Fruit fly (Drosophila melanogaster) whole organism, embryonic: ENCODE data around the gene CG11294.

ENCODE experiments used
- CG1024 ChIP-seq: fragments of 200-800 bp; sonication (Bioruptor generic); IDR thresholded peaks from 2 replicates; pipeline ENCODE4 v1.3.6; 2022; ENCODE audit warnings: missing biosample characterization, missing genetic modification characterization
- CG14710 ChIP-seq: fragments of 200-800 bp; sonication (Bioruptor generic); optimal IDR thresholded peaks from 3 replicates; lab custom pipeline; 2019; ENCODE audit warnings: missing biosample characterization, mild to moderate bottlenecking, missing genetic modification characterization, moderate library complexity
- CG15479 ChIP-seq: fragments of 200-800 bp; sonication (Bioruptor generic); optimal IDR thresholded peaks from 3 replicates; lab custom pipeline; 2019; ENCODE audit warnings: missing biosample characterization, mild to moderate bottlenecking, missing genetic modification characterization, moderate library complexity
- CG15514 ChIP-seq: fragments of 200-800 bp; sonication (Bioruptor generic); optimal IDR thresholded peaks from 3 replicates; lab custom pipeline; 2017; ENCODE audit warnings: missing biosample characterization, missing genetic modification characterization, mild to moderate bottlenecking, moderate library complexity, missing genetic modification reagents
- CG17359 ChIP-seq: fragments of 200-800 bp; sonication (Bioruptor generic); optimal IDR thresholded peaks from 3 replicates; lab custom pipeline; 2018; ENCODE audit warnings: missing biosample characterization, mild to moderate bottlenecking, missing genetic modification characterization, moderate library complexity
- CG2116 ChIP-seq: fragments of 200-800 bp; sonication (Bioruptor generic); optimal IDR thresholded peaks from 3 replicates; lab custom pipeline; 2018; ENCODE audit warnings: missing biosample characterization, mild to moderate bottlenecking, missing genetic modification characterization
- CG30403 ChIP-seq: fragments of 200-800 bp; sonication (Bioruptor generic); optimal IDR thresholded peaks from 3 replicates; lab custom pipeline; 2016; ENCODE audit warnings: missing biosample characterization, missing genetic modification characterization
- CG31441 ChIP-seq: fragments of 200-800 bp; sonication (Bioruptor generic); IDR thresholded peaks from 2 replicates; pipeline ENCODE4 v1.3.6; 2022; ENCODE audit warnings: missing biosample characterization, missing genetic modification characterization
- CG33557 ChIP-seq: fragments of 200-800 bp; sonication (Bioruptor generic); optimal IDR thresholded peaks from 2 replicates; lab custom pipeline; 2019; ENCODE audit warnings: missing biosample characterization, mild to moderate bottlenecking, missing genetic modification characterization, moderate library complexity
- CG34376 ChIP-seq: fragments of 200-800 bp; sonication (Bioruptor generic); optimal IDR thresholded peaks from 2 replicates; lab custom pipeline; 2018; ENCODE audit warnings: missing biosample characterization, mild to moderate bottlenecking, missing genetic modification characterization
- CG3847 ChIP-seq: fragments of 200-800 bp; sonication (Bioruptor generic); IDR thresholded peaks from 2 replicates; pipeline ENCODE4 v1.3.6; 2022; ENCODE audit warnings: missing biosample characterization, missing genetic modification characterization
- CG4360 ChIP-seq: fragments of 200-800 bp; sonication (Bioruptor generic); IDR thresholded peaks from 2 replicates; pipeline ENCODE4 v1.3.6; 2022; ENCODE audit warnings: missing biosample characterization, missing genetic modification characterization
- CG4404 ChIP-seq: fragments of 200-800 bp; sonication (Bioruptor generic); IDR thresholded peaks from 2 replicates; pipeline ENCODE4 v1.3.6; 2022; ENCODE audit warnings: missing biosample characterization, missing genetic modification characterization
- CG7963 ChIP-seq: fragments of 200-800 bp; sonication (Bioruptor generic); IDR thresholded peaks from 3 replicates; pipeline ENCODE4 v1.3.6; 2022; ENCODE audit warnings: missing biosample characterization, missing genetic modification characterization; ENCODE audit not compliant: partially characterized antibody
- CG8089 ChIP-seq: fragments of 200-800 bp; sonication (Bioruptor generic); optimal IDR thresholded peaks from 3 replicates; lab custom pipeline; 2016; ENCODE audit warnings: missing biosample characterization, missing genetic modification characterization
- CG8924 ChIP-seq: fragments of 200-800 bp; optimal IDR thresholded peaks from 3 replicates; lab custom pipeline; 2019; ENCODE audit warnings: missing biosample characterization, mild to moderate bottlenecking, missing genetic modification characterization, moderate library complexity
- Camta ChIP-seq: fragments of 200-800 bp; sonication (Bioruptor generic); optimal IDR thresholded peaks from 2 replicates; lab custom pipeline; 2016; ENCODE audit warnings: missing biosample characterization, missing genetic modification characterization
- Fer3 ChIP-seq: fragments of 200-800 bp; sonication (Bioruptor generic); optimal IDR thresholded peaks from 2 replicates; lab custom pipeline; 2018; ENCODE audit warnings: missing biosample characterization, mild to moderate bottlenecking, missing genetic modification characterization, moderate library complexity
- H15 ChIP-seq: fragments of 200-800 bp; sonication (Bioruptor generic); IDR thresholded peaks from 3 replicates; pipeline ENCODE4 v1.3.6; 2022; ENCODE audit warnings: missing biosample characterization, missing genetic modification characterization
- HLH4C ChIP-seq: fragments of 200-800 bp; sonication (Bioruptor generic); IDR thresholded peaks from 3 replicates; pipeline ENCODE4 v1.3.6; 2022; ENCODE audit warnings: missing biosample characterization, missing genetic modification characterization; ENCODE audit not compliant: partially characterized antibody
- Lpt ChIP-seq: fragments of >200 bp; optimal IDR thresholded peaks from 2 replicates; lab custom pipeline; 2018; ENCODE audit warnings: missing biosample characterization, missing genetic modification characterization
- Optix ChIP-seq: fragments of 200-800 bp; sonication (Bioruptor generic); IDR thresholded peaks from 3 replicates; pipeline ENCODE4 v1.3.6; 2022; ENCODE audit warnings: missing biosample characterization, missing genetic modification characterization
- Sry-δ ChIP-seq: fragments of 200-800 bp; sonication (Bioruptor generic); optimal IDR thresholded peaks from 2 replicates; lab custom pipeline; 2016; ENCODE audit warnings: missing biosample characterization, missing genetic modification characterization
- YL-1 ChIP-seq: fragments of 200-800 bp; sonication (Bioruptor generic); optimal IDR thresholded peaks from 3 replicates; lab custom pipeline; 2017; ENCODE audit warnings: missing biosample characterization, mild to moderate bottlenecking, missing genetic modification characterization
- ash1 ChIP-seq: fragments of 200-800 bp; sonication (Bioruptor generic); optimal IDR thresholded peaks from 2 replicates; lab custom pipeline; 2018; ENCODE audit warnings: missing biosample characterization, mild to moderate bottlenecking, missing genetic modification characterization
- cad ChIP-seq: fragments of >200 bp; optimal IDR thresholded peaks from 2 replicates; lab custom pipeline; 2017; ENCODE audit warnings: missing biosample characterization, missing genetic modification characterization
- chif ChIP-seq, 2 experiments: fragments of 200-800 bp; sonication (Bioruptor generic); optimal IDR thresholded peaks; 3 replicates each; lab custom pipeline; 2016; ENCODE audit warnings: missing biosample characterization in 2 of 2, missing genetic modification characterization in 2 of 2
- chm ChIP-seq: fragments of 200-800 bp; sonication (Bioruptor generic); IDR thresholded peaks from 2 replicates; pipeline ENCODE4 v1.3.6; 2022; ENCODE audit warnings: missing biosample characterization, missing genetic modification characterization
- croc ChIP-seq: fragments of 200-800 bp; sonication (Bioruptor generic); conservative IDR thresholded peaks from 3 replicates; pipeline ENCODE4 v1.3.6; 2022; ENCODE audit warnings: missing biosample characterization, missing genetic modification characterization
- dimm ChIP-seq: fragments of 200-800 bp; sonication (Bioruptor generic); IDR thresholded peaks from 2 replicates; pipeline ENCODE4 v1.3.6; 2022; ENCODE audit warnings: missing biosample characterization, missing genetic modification characterization
- ems ChIP-seq: fragments of 200-800 bp; sonication (Bioruptor generic); optimal IDR thresholded peaks from 3 replicates; lab custom pipeline; 2016; ENCODE audit warnings: missing biosample characterization, missing genetic modification characterization
- ewg ChIP-seq: fragments of 200-800 bp; sonication (Bioruptor generic); optimal IDR thresholded peaks from 3 replicates; lab custom pipeline; 2017; ENCODE audit warnings: mild to moderate bottlenecking, missing biosample characterization, missing genetic modification reagents, missing genetic modification characterization
- gce ChIP-seq: fragments of 200-800 bp; sonication (Bioruptor generic); IDR thresholded peaks from 3 replicates; pipeline ENCODE4 v1.3.6; 2022; ENCODE audit warnings: missing biosample characterization, missing genetic modification characterization
- grau ChIP-seq: fragments of 200-800 bp; optimal IDR thresholded peaks from 3 replicates; lab custom pipeline; 2019; ENCODE audit warnings: missing biosample characterization, mild to moderate bottlenecking, missing genetic modification characterization, moderate library complexity
- inv ChIP-seq: fragments of 200-800 bp; sonication (Bioruptor generic); IDR thresholded peaks from 2 replicates; pipeline ENCODE4 v1.3.6; 2022; ENCODE audit warnings: missing biosample characterization, missing genetic modification characterization; ENCODE audit not compliant: partially characterized antibody
- mld ChIP-seq: fragments of 200-800 bp; sonication (Bioruptor generic); IDR thresholded peaks from 3 replicates; pipeline ENCODE4 v1.3.6; 2022; ENCODE audit warnings: missing biosample characterization, missing genetic modification characterization; ENCODE audit not compliant: partially characterized antibody
- nerfin-1 ChIP-seq: fragments of 200-800 bp; sonication (Bioruptor generic); optimal IDR thresholded peaks from 3 replicates; lab custom pipeline; 2019; ENCODE audit warnings: missing biosample characterization, mild to moderate bottlenecking, missing genetic modification characterization, moderate library complexity
- nmo ChIP-seq: fragments of 200-800 bp; sonication (Bioruptor generic); optimal IDR thresholded peaks from 2 replicates; lab custom pipeline; 2018; ENCODE audit warnings: missing biosample characterization, mild to moderate bottlenecking, missing genetic modification characterization, moderate library complexity
- phol ChIP-seq: fragments of 200-800 bp; sonication (Bioruptor generic); optimal IDR thresholded peaks from 3 replicates; lab custom pipeline; 2018; ENCODE audit warnings: missing biosample characterization, mild to moderate bottlenecking, missing genetic modification characterization, moderate library complexity
- pnt ChIP-seq: fragments of 200-800 bp; sonication (Bioruptor generic); optimal IDR thresholded peaks from 3 replicates; lab custom pipeline; 2016; ENCODE audit warnings: missing biosample characterization, missing genetic modification characterization
- pros ChIP-seq: fragments of 200-800 bp; sonication (Bioruptor generic); optimal IDR thresholded peaks from 3 replicates; lab custom pipeline; 2019; ENCODE audit warnings: missing biosample characterization, mild to moderate bottlenecking, missing genetic modification characterization, moderate library complexity
- ranshi ChIP-seq: fragments of 200-800 bp; sonication (Bioruptor generic); IDR thresholded peaks from 2 replicates; pipeline ENCODE4 v1.3.6; 2022; ENCODE audit warnings: missing biosample characterization, missing genetic modification characterization
- sim ChIP-seq: fragments of 200-800 bp; sonication (Bioruptor generic); IDR thresholded peaks from 2 replicates; pipeline ENCODE4 v1.3.6; 2022; ENCODE audit warnings: missing biosample characterization, missing genetic modification characterization
- stc ChIP-seq: fragments of 200-800 bp; sonication (Bioruptor generic); IDR thresholded peaks from 2 replicates; pipeline ENCODE4 v1.3.6; 2022; ENCODE audit warnings: missing biosample characterization, missing genetic modification characterization
- toy ChIP-seq: fragments of 200-800 bp; sonication (Bioruptor generic); IDR thresholded peaks from 2 replicates; pipeline ENCODE4 v1.3.6; 2022; ENCODE audit warnings: missing biosample characterization, missing genetic modification characterization
- trem ChIP-seq: fragments of 200-800 bp; optimal IDR thresholded peaks from 3 replicates; lab custom pipeline; 2019; ENCODE audit warnings: missing biosample characterization, mild to moderate bottlenecking, missing genetic modification characterization, moderate library complexity
- vvl ChIP-seq: fragments of 200-800 bp; sonication (Bioruptor generic); IDR thresholded peaks from 2 replicates; pipeline ENCODE4 v1.3.6; 2022; ENCODE audit warnings: missing biosample characterization, missing genetic modification characterization
- zen2 ChIP-seq: fragments of 200-800 bp; sonication (Bioruptor generic); IDR thresholded peaks from 3 replicates; pipeline ENCODE4 v1.3.6; 2022; ENCODE audit warnings: missing biosample characterization, missing genetic modification characterization; ENCODE audit not compliant: partially characterized antibody

Gene CG11294

DNA sequence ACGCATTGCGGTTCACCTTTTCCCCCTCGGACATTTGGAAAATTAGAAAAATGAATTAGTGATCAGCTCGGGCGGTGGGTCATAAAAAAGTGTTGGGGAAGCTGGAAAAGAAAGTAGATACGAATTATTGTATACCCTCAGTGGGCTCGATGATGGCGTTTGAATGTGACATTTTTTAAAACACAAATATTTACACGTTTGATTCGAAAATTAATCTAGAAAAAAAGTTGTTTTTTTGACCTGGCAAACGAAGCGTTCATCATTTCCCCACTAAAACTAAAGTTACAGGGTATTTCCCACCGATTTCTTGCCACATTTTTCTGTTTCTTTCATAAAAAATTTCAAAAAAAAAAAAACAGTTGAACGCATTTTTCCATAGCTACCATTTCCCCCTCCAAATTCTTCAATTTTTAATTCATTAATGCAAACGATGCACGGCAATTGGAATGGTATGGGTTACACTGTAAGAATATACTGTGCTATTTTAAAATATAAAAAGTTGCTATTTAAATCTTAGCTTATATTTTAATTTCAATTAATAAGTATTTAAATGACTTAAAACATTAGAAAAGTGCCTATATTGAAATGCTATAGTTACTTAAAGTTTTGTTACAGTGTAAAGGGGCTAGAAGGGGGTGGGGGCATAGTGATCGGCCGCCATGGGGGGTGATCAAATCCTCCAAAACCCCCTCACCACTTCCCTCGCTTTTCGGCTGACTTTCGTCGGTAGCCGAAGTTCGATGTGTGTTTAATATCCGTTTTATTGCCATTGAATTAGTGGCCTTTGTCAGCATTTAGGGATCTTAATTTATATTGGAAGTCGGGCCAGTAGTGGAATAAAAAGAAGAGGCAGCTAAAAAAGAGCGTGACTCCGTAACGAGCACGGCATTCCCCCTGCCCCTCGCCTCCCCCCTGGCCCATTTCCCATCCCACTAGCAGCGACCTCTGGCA, 21.8 kb downstream of the CG11294 start (continued):
- TF ChIP-seq CG8924 (tag; lab: Kevin White, UChicago) (peak; percentile 40), Camta (GFP tag; lab: Kevin White, UChicago) (peak; percentile 10), Lpt (no peak), CG1024 (GFP tag; lab: Robert Waterston, UW) (peak; percentile 64), YL-1 (GFP tag; lab: Kevin White, UChicago) (no peak), ewg (GFP tag; lab: Kevin White, UChicago) (peak; percentile 35), nmo (GFP tag; lab: Kevin White, UChicago) (peak; percentile 44), CG14710 (tag; lab: Kevin White, UChicago) (peak; percentile 65), nerfin-1 (tag; lab: Kevin White, UChicago) (peak; percentile 14), CG30403 (GFP tag; lab: Kevin White, UChicago) (peak; percentile 30), CG15514 (no peak), CG3847 (GFP tag; lab: Robert Waterston, UW) (no peak), gce (GFP tag; lab: Robert Waterston, UW) (peak; percentile 48; the same call in 1 of the 3 replicates), CG33557 (GFP tag; lab: Kevin White, UChicago) (peak; percentile 67), mld (GFP tag; lab: Robert Waterston, UW) (no peak), CG34376 (GFP tag; lab: Kevin White, UChicago) (no peak), Sry-δ (no peak), phol (tag; lab: Kevin White, UChicago) (peak; percentile 61), H15 (peak; percentile 55; the same call in 2 of the 3 replicates), pros (GFP tag; lab: Kevin White, UChicago) (no peak), dimm (GFP tag; lab: Robert Waterston, UW) (peak; percentile 15; the same call in 1 of the 2 replicates), CG8089 (GFP tag; lab: Kevin White, UChicago) (peak; percentile 12), CG17359 (peak; percentile 50), CG2116 (GFP tag; lab: Kevin White, UChicago) (no peak), zen2 (GFP tag; lab: Robert Waterston, UW) (no peak), grau (tag; lab: Kevin White, UChicago) (peak; percentile 32), pnt (peak; percentile 8), chif (GFP tag; optimal IDR thresholded peaks at IDR 0.05; lab: Kevin White, UChicago) (peak in 1 of 2 experiments; percentile 58), CG4404 (GFP tag; lab: Robert Waterston, UW) (peak; percentile 70), croc (GFP tag; lab: Robert Waterston, UW) (peak; percentile 59), vvl (GFP tag; lab: Robert Waterston, UW) (peak; percentile 80), trem (tag; lab: Kevin White, UChicago) (peak; percentile 14), cad (GFP tag; lab: Kevin White, UChicago) (no peak), ems (peak; percentile 32), Fer3 (tag; lab: Kevin White, UChicago) (no peak), CG7963 (GFP tag; lab: Robert Waterston, UW) (no peak), CG4360 (GFP tag; lab: Robert Waterston, UW) (0 out of 2 replicates have a peak, but pooled peaks have one; percentile 16), ranshi (peak; percentile 44; the same call in 1 of the 2 replicates), CG31441 (GFP tag; lab: Robert Waterston, UW) (peak; percentile 75), stc (0 out of 2 replicates have a peak, but pooled peaks have one; percentile 64), inv (no peak), Optix (peak; percentile 75; the same call in 2 of the 3 replicates), CG15479 (GFP tag; lab: Kevin White, UChicago) (no peak), HLH4C (GFP tag; lab: Robert Waterston, UW) (no peak), chm (GFP tag; lab: Robert Waterston, UW) (peak; percentile 60; the same call in 1 of the 2 replicates), ash1 (GFP tag; lab: Kevin White, UChicago) (no peak), sim (GFP tag; lab: Robert Waterston, UW) (0 out of 2 replicates have a peak, but pooled peaks have one; percentile 9), toy (GFP tag; lab: Robert Waterston, UW) (no peak)
